Worm (Caenorhabditis elegans): ENCODE data around the gene T03F6.3.

DNA sequence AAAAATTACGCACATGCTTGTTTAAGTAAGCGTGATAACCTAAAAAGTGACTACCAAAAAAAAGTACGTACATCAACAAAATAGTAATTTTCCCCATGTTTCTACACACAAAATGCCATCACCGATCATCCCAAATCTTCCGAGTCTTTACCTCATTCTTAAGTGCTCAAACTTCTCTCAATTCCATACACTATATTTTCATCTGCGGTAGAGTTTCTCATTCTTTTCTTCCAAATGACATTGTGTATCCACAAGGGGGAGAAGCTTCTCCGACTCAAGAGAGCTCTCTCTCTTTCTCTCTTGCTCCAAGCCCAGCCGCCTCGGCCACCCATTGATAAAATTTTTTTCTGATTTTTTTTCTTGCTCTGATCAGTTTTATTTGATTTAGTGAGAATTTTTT lies 20.3 kb downstream of the T03F6.3 start, which contains the start of gene myo-6:
- TF ChIP-seq nhr-25 (tag; optimal IDR thresholded peaks at IDR 0.05): no peak
- TF ChIP-seq lin-15B (tag; optimal IDR thresholded peaks at IDR 0.05): no peak
- no peak for TF ChIP-seq unc-39 (tag; optimal IDR thresholded peaks at IDR 0.05)
- TF ChIP-seq nfya-1 (tag; optimal IDR thresholded peaks at IDR 0.05; ENCODE audit: insufficient read depth): no peak
- TF ChIP-seq nhr-237 (tag; optimal IDR thresholded peaks at IDR 0.05): no peak
- no peak for TF ChIP-seq ceh-82 (tag; optimal IDR thresholded peaks at IDR 0.05)
